Worm (Caenorhabditis elegans): ENCODE results near the gene sec-61.G.

ce11 chrV:10944903-10945302, 48.0 kb upstream of the sec-61.G start:
- TF ChIP-seq elt-3 (tag; optimal IDR thresholded peaks at IDR 0.05) (no peak), snpc-4 (tag; optimal IDR thresholded peaks at IDR 0.05) (no peak), lin-13 (tag; optimal IDR thresholded peaks at IDR 0.05) (no peak), ztf-11 (tag; optimal IDR thresholded peaks at IDR 0.05) (no peak), sptf-1 (tag; optimal IDR thresholded peaks at IDR 0.05) (no peak), elt-1 (tag; optimal IDR thresholded peaks at IDR 0.05; ENCODE audit: borderline replicate concordance, insufficient read depth) (no peak), lin-32 (GFP tag; optimal IDR thresholded peaks at IDR 0.05) (no peak), unc-62 (GFP tag; optimal IDR thresholded peaks at IDR 0.05) (no peak), unc-39 (tag; optimal IDR thresholded peaks at IDR 0.05) (no peak), ces-1 (GFP tag; optimal IDR thresholded peaks at IDR 0.05) (peak; percentile 28)
